Worm (Caenorhabditis elegans): Measurements from ENCODE around the gene F52E10.2.

F52E10.2 gene

DNA sequence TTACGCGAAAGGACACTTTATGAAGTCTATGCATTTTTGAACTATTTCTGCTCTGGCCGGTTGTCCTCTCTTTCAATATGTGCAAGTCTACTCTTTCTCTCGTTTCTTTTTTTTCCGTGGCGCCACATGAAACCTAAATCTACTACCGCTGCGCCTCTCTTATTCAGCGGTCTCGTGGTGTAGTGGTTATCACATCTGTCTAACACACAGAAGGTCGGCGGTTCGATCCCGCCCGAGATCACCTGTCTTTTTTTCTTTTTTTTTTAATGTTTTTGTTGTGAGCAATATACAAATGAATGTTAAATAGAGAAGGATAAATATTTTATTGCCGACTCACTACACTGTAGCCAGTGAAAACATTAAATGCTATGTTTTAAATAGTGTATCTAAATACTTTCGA is 15.2 kb upstream of the F52E10.2 start (continued):
- TF ChIP-seq R02D3.7 (tag; optimal IDR thresholded peaks at IDR 0.05) (no peak), ces-1 (GFP tag; optimal IDR thresholded peaks at IDR 0.05) (no peak), mxl-2 (GFP tag; conservative IDR thresholded peaks at IDR 0.05) (no peak), egl-43 (GFP tag; IDR thresholded peaks at IDR 0.05) (peak; percentile 93), nhr-237 (tag; optimal IDR thresholded peaks at IDR 0.05) (no peak), F49E8.2 (tag; optimal IDR thresholded peaks at IDR 0.05; ENCODE audit: borderline replicate concordance) (peak; percentile 39), F44E2.7 (GFP tag; IDR thresholded peaks at IDR 0.05) (peak; percentile 77), jun-1 (tag; optimal IDR thresholded peaks at IDR 0.05) (no peak), fkh-10 (GFP tag; optimal IDR thresholded peaks at IDR 0.05) (peak; percentile 8), daf-19 (GFP tag; conservative IDR thresholded peaks at IDR 0.05) (no peak), hmg-1.1 (GFP tag; IDR thresholded peaks at IDR 0.05) (peak; percentile 90), cey-2 (tag; optimal IDR thresholded peaks at IDR 0.05; ENCODE audit: borderline replicate concordance, insufficient read depth) (no peak), daf-12 (tag; optimal IDR thresholded peaks at IDR 0.05) (no peak), madf-5 (GFP tag; IDR thresholded peaks at IDR 0.05) (peak; percentile 51 to 76; a peak in 2 of 4 replicates), mes-2 (tag; optimal IDR thresholded peaks at IDR 0.05; ENCODE audit: poor library complexity, severe bottlenecking) (peak; percentile 80), ZK546.5 (tag; optimal IDR thresholded peaks at IDR 0.05) (no peak), unc-39 (tag; optimal IDR thresholded peaks at IDR 0.05) (no peak), pha-4 (GFP tag; IDR thresholded peaks at IDR 0.05) (peak; percentile 86), pha-4 (tag; optimal IDR thresholded peaks at IDR 0.05) (no peak), nhr-28 (tag; optimal IDR thresholded peaks at IDR 0.05) (no peak), tag-97 (GFP tag; IDR thresholded peaks at IDR 0.05) (no peak), dmd-9 (GFP tag; IDR thresholded peaks at IDR 0.05) (0 out of 2 replicates have a peak, but pooled peaks have one; percentile 32)

DNA sequence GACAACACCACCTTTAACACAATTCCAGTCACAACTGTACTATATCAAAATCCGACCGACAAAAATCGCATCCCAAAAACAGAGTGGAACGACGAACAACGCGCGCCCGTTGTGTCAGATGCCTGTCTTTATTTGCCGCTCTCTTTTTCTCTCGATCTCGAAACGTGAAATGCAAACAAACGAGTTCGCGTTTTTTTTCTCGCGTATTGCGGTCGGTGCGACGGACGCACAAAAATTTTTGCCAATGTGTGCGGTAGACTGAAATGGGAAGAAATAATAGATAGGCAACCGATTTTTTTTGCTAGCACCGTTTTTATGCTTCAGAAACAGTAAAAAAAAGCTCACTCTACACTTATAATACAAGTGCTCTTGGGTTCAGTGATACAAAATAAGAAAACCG is 14.1 kb upstream of the F52E10.2 start:
- no peak for TF ChIP-seq lin-38 (GFP tag; IDR thresholded peaks at IDR 0.05)
- TF ChIP-seq nhr-28 (tag; optimal IDR thresholded peaks at IDR 0.05) = peak; percentile 8
- peak; percentile 36; the same call in 1 of the 2 replicates for TF ChIP-seq dmd-6 (GFP tag; IDR thresholded peaks at IDR 0.05)
- TF ChIP-seq nhr-48 (tag; optimal IDR thresholded peaks at IDR 0.05) = no peak
- no peak for TF ChIP-seq T20F7.1 (GFP tag; optimal IDR thresholded peaks at IDR 0.05)
- no peak for TF ChIP-seq lim-7 (GFP tag; IDR thresholded peaks at IDR 0.05)
- no peak for TF ChIP-seq nhr-76 (tag; optimal IDR thresholded peaks at IDR 0.05)
- no peak for TF ChIP-seq fos-1 (tag; optimal IDR thresholded peaks at IDR 0.05)
- no peak for TF ChIP-seq saeg-2 (GFP tag; IDR thresholded peaks at IDR 0.05)
- peak; percentile 38 for TF ChIP-seq dve-1 (tag; optimal IDR thresholded peaks at IDR 0.05; ENCODE audit: insufficient read depth)
- no peak for TF ChIP-seq dpl-1 (GFP tag; optimal IDR thresholded peaks at IDR 0.05)
- peak; percentile 43 for TF ChIP-seq mes-2 (tag; optimal IDR thresholded peaks at IDR 0.05; ENCODE audit: poor library complexity, severe bottlenecking)
- no peak for TF ChIP-seq daf-12 (tag; optimal IDR thresholded peaks at IDR 0.05)
- TF ChIP-seq zag-1 (tag; optimal IDR thresholded peaks at IDR 0.05) = no peak
- no peak for TF ChIP-seq F10B5.3 (tag; optimal IDR thresholded peaks at IDR 0.05)
- no peak for TF ChIP-seq aha-1 (tag)
- no peak for TF ChIP-seq nhr-102 (tag; optimal IDR thresholded peaks at IDR 0.05)
- no peak for TF ChIP-seq ceh-82 (tag; optimal IDR thresholded peaks at IDR 0.05)
- TF ChIP-seq nhr-77 (tag; optimal IDR thresholded peaks at IDR 0.05) = no peak
- no peak for TF ChIP-seq nhr-11 (tag; optimal IDR thresholded peaks at IDR 0.05)
- TF ChIP-seq F26F4.8 (GFP tag; conservative IDR thresholded peaks at IDR 0.05) = no peak
- no peak for TF ChIP-seq rbr-2 (tag; optimal IDR thresholded peaks at IDR 0.05)
- TF ChIP-seq madf-5 (GFP tag; IDR thresholded peaks at IDR 0.05) = no peak
- TF ChIP-seq nhr-237 (tag; optimal IDR thresholded peaks at IDR 0.05) = no peak
- TF ChIP-seq madf-9 (GFP tag; conservative IDR thresholded peaks at IDR 0.05) = no peak
- TF ChIP-seq mxl-3 (GFP tag; optimal IDR thresholded peaks at IDR 0.05) = peak; percentile 17
- TF ChIP-seq nhr-42 (GFP tag; IDR thresholded peaks at IDR 0.05) = no peak
- TF ChIP-seq aly-2 (tag; optimal IDR thresholded peaks at IDR 0.05) = no peak
- peak; percentile 24 for TF ChIP-seq hlh-30 (tag; optimal IDR thresholded peaks at IDR 0.05; ENCODE audit: insufficient read depth)
- peak; percentile 41 for TF ChIP-seq hlh-11 (tag; optimal IDR thresholded peaks at IDR 0.05)
- peak; percentile 36; the same call in 1 of the 2 replicates for TF ChIP-seq hmg-1.1 (GFP tag; IDR thresholded peaks at IDR 0.05)
- no peak for TF ChIP-seq D1046.2 (GFP tag; IDR thresholded peaks at IDR 0.05)

All from whole organism, L4 larva.